Fruit fly (Drosophila melanogaster) whole organism, embryonic: ENCODE measurements around the gene CG6178.

Experiments used
- Antp ChIP-seq: fragments of 200-800 bp; sonication (Bioruptor generic); optimal IDR thresholded peaks from 3 replicates; lab custom pipeline; 2016; ENCODE audit warnings: missing biosample characterization, missing genetic modification characterization
- Atf6 ChIP-seq: fragments of 200-800 bp; sonication (Bioruptor generic); IDR thresholded peaks from 2 replicates; pipeline ENCODE4 v1.3.6; 2022; ENCODE audit warnings: missing biosample characterization, missing genetic modification characterization
- Bgb ChIP-seq: fragments of 200-800 bp; sonication (Bioruptor generic); IDR thresholded peaks from 2 replicates; pipeline ENCODE4 v1.3.6; 2022; ENCODE audit warnings: missing biosample characterization, missing genetic modification characterization; ENCODE audit not compliant: partially characterized antibody
- CG14441 ChIP-seq: fragments of 200-800 bp; sonication (Bioruptor generic); IDR thresholded peaks from 2 replicates; pipeline ENCODE4 v1.3.6; 2022; ENCODE audit warnings: missing biosample characterization, missing genetic modification characterization
- CG14860 ChIP-seq: fragments of 200-800 bp; sonication (Bioruptor generic); IDR thresholded peaks from 3 replicates; pipeline ENCODE4 v1.3.6; 2022; ENCODE audit warnings: missing biosample characterization, missing genetic modification characterization; ENCODE audit not compliant: partially characterized antibody
- CG15011 ChIP-seq: fragments of 200-800 bp; sonication (Bioruptor generic); optimal IDR thresholded peaks from 3 replicates; lab custom pipeline; 2018; ENCODE audit warnings: missing biosample characterization, mild to moderate bottlenecking, missing genetic modification characterization
- CG15269 ChIP-seq: fragments of 200-800 bp; sonication (Bioruptor generic); optimal IDR thresholded peaks from 2 replicates; lab custom pipeline; 2018; ENCODE audit warnings: missing biosample characterization, mild to moderate bottlenecking, missing genetic modification characterization, moderate library complexity
- CG15601 ChIP-seq: fragments of 200-800 bp; sonication (Bioruptor generic); optimal IDR thresholded peaks from 3 replicates; lab custom pipeline; 2019; ENCODE audit warnings: missing biosample characterization, mild to moderate bottlenecking, missing genetic modification characterization, moderate library complexity
- CG1647 ChIP-seq: fragments of 200-800 bp; sonication (Bioruptor generic); optimal IDR thresholded peaks from 3 replicates; lab custom pipeline; 2016; ENCODE audit warnings: missing biosample characterization, missing genetic modification characterization
- CG16779 ChIP-seq: fragments of 200-800 bp; sonication (Bioruptor generic); IDR thresholded peaks from 2 replicates; pipeline ENCODE4 v1.3.6; 2022; ENCODE audit warnings: missing biosample characterization, missing genetic modification characterization
- CG1792 ChIP-seq: fragments of 200-800 bp; sonication (Bioruptor generic); optimal IDR thresholded peaks from 2 replicates; lab custom pipeline; 2016; ENCODE audit warnings: missing biosample characterization, missing genetic modification characterization
- CG32767 ChIP-seq: fragments of 200-800 bp; sonication (Bioruptor generic); IDR thresholded peaks from 2 replicates; pipeline ENCODE4 v1.3.6; 2022; ENCODE audit warnings: missing biosample characterization, missing genetic modification characterization
- CG3407 ChIP-seq: fragments of 200-800 bp; sonication (Bioruptor generic); optimal IDR thresholded peaks from 2 replicates; lab custom pipeline; 2018; ENCODE audit warnings: missing biosample characterization, mild to moderate bottlenecking, missing genetic modification characterization
- CG5953 ChIP-seq: fragments of 200-800 bp; sonication (Bioruptor generic); IDR thresholded peaks from 2 replicates; pipeline ENCODE4 v1.3.6; 2022; ENCODE audit warnings: missing biosample characterization, missing genetic modification characterization
- CG7556 ChIP-seq: fragments of 200-800 bp; sonication (Bioruptor generic); optimal IDR thresholded peaks from 2 replicates; lab custom pipeline; 2017; ENCODE audit warnings: missing biosample characterization, mild to moderate bottlenecking, missing genetic modification characterization
- CG8765 ChIP-seq: fragments of 200-800 bp; sonication (Bioruptor generic); IDR thresholded peaks from 2 replicates; pipeline ENCODE4 v1.3.6; 2022; ENCODE audit warnings: missing biosample characterization, missing genetic modification characterization
- CG9437 ChIP-seq: fragments of 200-800 bp; sonication (Bioruptor generic); optimal IDR thresholded peaks from 2 replicates; lab custom pipeline; 2018; ENCODE audit warnings: missing biosample characterization, mild to moderate bottlenecking, missing genetic modification characterization
- Dbx ChIP-seq: fragments of 200-800 bp; sonication (Bioruptor generic); IDR thresholded peaks from 3 replicates; pipeline ENCODE4 v1.3.6; 2022; ENCODE audit warnings: missing biosample characterization, missing genetic modification characterization
- Dek ChIP-seq: fragments of 200-800 bp; sonication (Bioruptor generic); optimal IDR thresholded peaks from 3 replicates; lab custom pipeline; 2019; ENCODE audit warnings: missing biosample characterization, mild to moderate bottlenecking, missing genetic modification characterization, moderate library complexity
- ERR ChIP-seq: fragments of 200-800 bp; sonication (Bioruptor generic); optimal IDR thresholded peaks from 2 replicates; lab custom pipeline; 2016; ENCODE audit warnings: missing biosample characterization, missing genetic modification characterization
- Eip74EF ChIP-seq, 2 experiments: fragments of 200-800 bp in 1 of 2; fragments of >200 bp in 1 of 2; sonication (Bioruptor generic) in 1 of 2; optimal IDR thresholded peaks; 2 replicates each; lab custom pipeline; 2017 to 2019; ENCODE audit warnings: missing biosample characterization in 2 of 2, missing genetic modification characterization in 2 of 2, mild to moderate bottlenecking in 1 of 2, moderate library complexity in 1 of 2
- HmgZ ChIP-seq: fragments of 200-800 bp; sonication (Bioruptor generic); optimal IDR thresholded peaks from 2 replicates; lab custom pipeline; 2018; ENCODE audit warnings: missing biosample characterization, mild to moderate bottlenecking, missing genetic modification characterization
- Jarid2 ChIP-seq: fragments of 200-800 bp; sonication (Bioruptor generic); optimal IDR thresholded peaks from 3 replicates; lab custom pipeline; 2017; ENCODE audit warnings: mild to moderate bottlenecking, missing biosample characterization, missing genetic modification reagents, missing genetic modification characterization
- Mrtf ChIP-seq: fragments of 200-800 bp; sonication (Bioruptor generic); IDR thresholded peaks from 3 replicates; pipeline ENCODE4 v1.3.6; 2022; ENCODE audit warnings: missing biosample characterization, missing genetic modification characterization
- NFAT ChIP-seq: fragments of 200-800 bp; sonication (Bioruptor generic); IDR thresholded peaks from 2 replicates; pipeline ENCODE4 v1.3.6; 2022; ENCODE audit warnings: missing biosample characterization, missing genetic modification characterization
- Nf-YB ChIP-seq: fragments of 200-800 bp; sonication (Bioruptor generic); optimal IDR thresholded peaks from 3 replicates; lab custom pipeline; 2019; ENCODE audit warnings: missing biosample characterization, mild to moderate bottlenecking, missing genetic modification characterization, moderate library complexity
- Rfx ChIP-seq: fragments of 200-800 bp; sonication (Bioruptor generic); IDR thresholded peaks from 2 replicates; pipeline ENCODE4 v1.3.6; 2022; ENCODE audit warnings: missing biosample characterization, missing genetic modification characterization
- Sox100B ChIP-seq: fragments of 200-800 bp; sonication (Bioruptor generic); optimal IDR thresholded peaks from 3 replicates; lab custom pipeline; 2018; ENCODE audit warnings: missing biosample characterization, mild to moderate bottlenecking, missing genetic modification characterization
- Sry-δ ChIP-seq: fragments of 200-800 bp; sonication (Bioruptor generic); optimal IDR thresholded peaks from 2 replicates; lab custom pipeline; 2016; ENCODE audit warnings: missing biosample characterization, missing genetic modification characterization
- Usf ChIP-seq: fragments of 200-800 bp; sonication (Bioruptor generic); optimal IDR thresholded peaks from 2 replicates; lab custom pipeline; 2017; ENCODE audit warnings: missing genotype, missing biosample characterization, missing genetic modification characterization
- ac ChIP-seq: fragments of 200-800 bp; sonication (Bioruptor generic); optimal IDR thresholded peaks from 3 replicates; lab custom pipeline; 2017; ENCODE audit warnings: missing biosample characterization, mild to moderate bottlenecking, missing genetic modification characterization
- bsh ChIP-seq, 2 experiments: fragments of 200-800 bp; sonication (Bioruptor generic); optimal IDR thresholded peaks; 2 replicates each; lab custom pipeline; 2017 to 2018; ENCODE audit warnings: mild to moderate bottlenecking in 2 of 2, missing biosample characterization in 2 of 2, missing genetic modification characterization in 2 of 2, moderate library complexity in 1 of 2
- chif ChIP-seq, 2 experiments: fragments of 200-800 bp; sonication (Bioruptor generic); optimal IDR thresholded peaks; 3 replicates each; lab custom pipeline; 2016; ENCODE audit warnings: missing biosample characterization in 2 of 2, missing genetic modification characterization in 2 of 2
- corto ChIP-seq: fragments of 200-800 bp; sonication (Bioruptor generic); optimal IDR thresholded peaks from 2 replicates; lab custom pipeline; 2016; ENCODE audit warnings: missing biosample characterization, mild to moderate bottlenecking, missing genetic modification characterization, moderate library complexity
- cwo ChIP-seq: fragments of 200-800 bp; sonication (Bioruptor generic); optimal IDR thresholded peaks from 3 replicates; lab custom pipeline; 2017; ENCODE audit warnings: missing biosample characterization, missing genetic modification characterization, mild to moderate bottlenecking, moderate library complexity, missing genetic modification reagents
- dysf ChIP-seq: fragments of 200-800 bp; sonication (Bioruptor generic); IDR thresholded peaks from 3 replicates; pipeline ENCODE4 v1.3.6; 2022; ENCODE audit warnings: missing biosample characterization, missing genetic modification characterization
- gsb-n ChIP-seq: fragments of 200-800 bp; sonication (Bioruptor generic); optimal IDR thresholded peaks from 3 replicates; lab custom pipeline; 2018; ENCODE audit warnings: missing biosample characterization, mild to moderate bottlenecking, missing genetic modification characterization
- gt ChIP-seq: fragments of 200-800 bp; sonication (Bioruptor generic); IDR thresholded peaks from 2 replicates; pipeline ENCODE4 v1.3.6; 2022; ENCODE audit warnings: missing biosample characterization, missing genetic modification characterization
- ham ChIP-seq: fragments of 200-800 bp; sonication (Bioruptor generic); IDR thresholded peaks from 2 replicates; pipeline ENCODE4 v1.3.6; 2022; ENCODE audit warnings: missing biosample characterization, missing genetic modification characterization
- phol ChIP-seq: fragments of 200-800 bp; sonication (Bioruptor generic); optimal IDR thresholded peaks from 3 replicates; lab custom pipeline; 2018; ENCODE audit warnings: missing biosample characterization, mild to moderate bottlenecking, missing genetic modification characterization, moderate library complexity
- pros ChIP-seq: fragments of 200-800 bp; sonication (Bioruptor generic); optimal IDR thresholded peaks from 3 replicates; lab custom pipeline; 2019; ENCODE audit warnings: missing biosample characterization, mild to moderate bottlenecking, missing genetic modification characterization, moderate library complexity
- salm ChIP-seq: fragments of 200-800 bp; sonication (Bioruptor generic); optimal IDR thresholded peaks from 2 replicates; lab custom pipeline; 2018; ENCODE audit warnings: missing biosample characterization, mild to moderate bottlenecking, missing genetic modification characterization
- sens ChIP-seq: fragments of 200-800 bp; sonication (Bioruptor generic); peaks from one replicate; lab custom pipeline; 2016; ENCODE audit warnings: missing biosample characterization, missing genetic modification characterization
- so ChIP-seq: fragments of 200-800 bp; sonication (Bioruptor generic); IDR thresholded peaks from 3 replicates; pipeline ENCODE4 v1.3.6; 2022; ENCODE audit warnings: missing biosample characterization, missing genetic modification characterization
- sug ChIP-seq: fragments of 200-800 bp; optimal IDR thresholded peaks from 2 replicates; lab custom pipeline; 2019; ENCODE audit warnings: missing biosample characterization, mild to moderate bottlenecking, missing genetic modification characterization, moderate library complexity
- tin ChIP-seq: fragments of 200-800 bp; sonication (Bioruptor generic); optimal IDR thresholded peaks from 3 replicates; lab custom pipeline; 2016; ENCODE audit warnings: missing biosample characterization, missing genetic modification characterization
- tio ChIP-seq: fragments of 200-800 bp; sonication (Bioruptor generic); optimal IDR thresholded peaks from 2 replicates; lab custom pipeline; 2017; ENCODE audit warnings: missing biosample characterization, missing genetic modification characterization, inconsistent platforms
- ttk ChIP-seq: fragments of 200-800 bp; sonication (Bioruptor generic); IDR thresholded peaks from 2 replicates; pipeline ENCODE4 v2.1.2; 2022; ENCODE audit warnings: missing biosample characterization, missing genetic modification characterization
- tx ChIP-seq: fragments of 200-800 bp; sonication (Bioruptor generic); optimal IDR thresholded peaks from 2 replicates; lab custom pipeline; 2016; ENCODE audit warnings: missing biosample characterization, missing genetic modification characterization
- wek ChIP-seq: fragments of 200-800 bp; sonication (Bioruptor generic); optimal IDR thresholded peaks from 3 replicates; lab custom pipeline; 2018; ENCODE audit warnings: missing biosample characterization, mild to moderate bottlenecking, missing genetic modification characterization, moderate library complexity

The CG6178 gene

DNA sequence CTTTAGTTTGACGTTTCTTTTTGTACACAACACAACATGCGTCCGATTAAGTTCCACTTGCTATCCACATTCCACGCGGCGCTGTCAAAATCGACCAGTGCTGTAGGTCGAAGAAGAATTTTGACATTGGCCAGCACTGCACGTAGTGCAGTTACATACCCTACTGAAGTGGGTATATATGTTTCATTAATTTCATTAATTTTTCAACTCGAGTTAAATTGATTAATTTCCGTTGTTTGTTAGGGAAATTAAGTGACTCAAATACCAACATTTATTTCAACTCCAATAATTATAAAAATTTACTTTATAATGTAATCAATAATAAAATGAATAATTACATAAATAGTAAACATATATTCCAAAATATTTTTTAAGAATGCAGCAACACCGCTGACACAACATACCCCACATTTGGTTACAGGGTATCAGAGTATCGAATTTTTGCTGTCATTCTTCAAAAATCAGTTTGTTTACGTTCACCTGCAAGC is 43.2 kb upstream of the CG6178 start, which contains the start of the genes eIF4EHP and CG18428 (continued):
- TF ChIP-seq Sox100B (peak; percentile 100), gsb-n (tag; lab: Kevin White, UChicago) (peak; percentile 99), ERR (GFP tag; lab: Kevin White, UChicago) (peak; percentile 77), phol (peak; percentile 99), tio (peak; percentile 99), CG15011 (peak; percentile 99), Jarid2 (GFP tag; lab: Kevin White, UChicago) (peak; percentile 91), CG5953 (GFP tag; lab: Robert Waterston, UW) (no peak; the same call in 1 of the 2 replicates), ttk (GFP tag; lab: Robert Waterston, UW) (no peak; the same call in 1 of the 2 replicates), Atf6 (no peak), CG15269 (peak; percentile 100), sug (peak; percentile 99), CG9437 (GFP tag; lab: Kevin White, UChicago) (peak; percentile 97), CG14860 (GFP tag; lab: Robert Waterston, UW) (no peak), Eip74EF (GFP tag; optimal IDR thresholded peaks at IDR 0.05; lab: Kevin White, UChicago) (peak in 1 of 2 experiments; percentile 99), wek (GFP tag; lab: Kevin White, UChicago) (peak; percentile 80), ham (GFP tag; lab: Robert Waterston, UW) (0 out of 2 replicates have a peak, but pooled peaks have one; percentile 96), Rfx (GFP tag; lab: Robert Waterston, UW) (no peak), sens (GFP tag; lab: Kevin White, UChicago) (peak; percentile 98), CG16779 (no peak), Antp (GFP tag; lab: Kevin White, UChicago) (peak; percentile 83), CG1792 (GFP tag; lab: Kevin White, UChicago) (peak; percentile 81), ac (GFP tag; lab: Kevin White, UChicago) (peak; percentile 96), Usf (GFP tag; lab: Kevin White, UChicago) (peak; percentile 99), Dek (tag; lab: Kevin White, UChicago) (peak; percentile 99), CG7556 (GFP tag; lab: Kevin White, UChicago) (peak; percentile 99), Mrtf (GFP tag; lab: Robert Waterston, UW) (no peak; the same call in 1 of the 3 replicates), so (no peak), gt (no peak), corto (peak; percentile 82), CG14441 (GFP tag; lab: Robert Waterston, UW) (no peak), CG3407 (GFP tag; lab: Kevin White, UChicago) (peak; percentile 95), Dbx (GFP tag; lab: Robert Waterston, UW) (no peak), chif (GFP tag; optimal IDR thresholded peaks at IDR 0.05; lab: Kevin White, UChicago) (peak; percentile 79 to 88), Sry-δ (GFP tag; lab: Kevin White, UChicago) (peak; percentile 47), HmgZ (tag; lab: Kevin White, UChicago) (peak; percentile 99), Nf-YB (GFP tag; lab: Kevin White, UChicago) (peak; percentile 92), NFAT (peak; percentile 98), CG15601 (tag; lab: Kevin White, UChicago) (peak; percentile 99), cwo (GFP tag; lab: Kevin White, UChicago) (peak; percentile 98), dysf (GFP tag; lab: Robert Waterston, UW) (no peak), tx (GFP tag; lab: Kevin White, UChicago) (peak; percentile 69), CG32767 (GFP tag; lab: Robert Waterston, UW) (no peak), CG8765 (GFP tag; lab: Robert Waterston, UW) (0 out of 2 replicates have a peak, but pooled peaks have one; percentile 98), bsh (GFP tag; optimal IDR thresholded peaks at IDR 0.05; lab: Kevin White, UChicago) (peak; percentile 97 to 99), salm (tag; lab: Kevin White, UChicago) (peak; percentile 98), tin (peak; percentile 98), Bgb (GFP tag; lab: Robert Waterston, UW) (no peak), CG1647 (GFP tag; lab: Kevin White, UChicago) (peak; percentile 87), pros (GFP tag; lab: Kevin White, UChicago) (peak; percentile 81)
